Worm (Caenorhabditis elegans) whole organism, early embryonic: ENCODE data around the gene cup-5.

Experiments
- B0310.2 ChIP-seq: sonication (generic microtip); optimal IDR thresholded peaks from 2 replicates; lab custom pipeline; 2016; ENCODE audit warnings: mild to moderate bottlenecking, missing genetic modification characterization, missing compliant biosample characterization
- aly-1 ChIP-seq: sonication (generic microtip); optimal IDR thresholded peaks from 2 replicates; lab custom pipeline; 2016; ENCODE audit warnings: missing genetic modification characterization, missing compliant biosample characterization
- ama-1 ChIP-seq: fragments of 150-350 bp; optimal IDR thresholded peaks from 2 replicates; lab custom pipeline; 2014
- ceh-13 ChIP-seq: fragments of 200-800 bp; sonication (Bioruptor generic); optimal IDR thresholded peaks from 2 replicates; lab custom pipeline; 2018; ENCODE audit warnings: mild to moderate bottlenecking, missing genetic modification characterization, missing compliant biosample characterization
- ceh-36 ChIP-seq: sonication (generic microtip); optimal IDR thresholded peaks from 2 replicates; lab custom pipeline; 2016; ENCODE audit warnings: missing genetic modification characterization, inconsistent platforms, missing compliant biosample characterization
- ets-7 ChIP-seq: sonication (generic microtip); optimal IDR thresholded peaks from 2 replicates; lab custom pipeline; 2016; ENCODE audit warnings: missing genotype, missing genetic modification characterization, missing compliant biosample characterization
- flt-1 ChIP-seq: fragments of 200-800 bp; sonication (Bioruptor generic); IDR thresholded peaks from 2 replicates; pipeline ENCODE4 v1.3.6; 2022; ENCODE audit warnings: missing genetic modification characterization, missing compliant biosample characterization
- hmbx-1 ChIP-seq: sonication (generic microtip); optimal IDR thresholded peaks from 2 replicates; lab custom pipeline; 2016; ENCODE audit warnings: mild to moderate bottlenecking, missing genetic modification characterization, missing compliant biosample characterization
- hmg-4 ChIP-seq: fragments of 200-800 bp; sonication (Bioruptor generic); optimal IDR thresholded peaks from 2 replicates; lab custom pipeline; 2018; ENCODE audit warnings: mild to moderate bottlenecking, missing genetic modification characterization, missing compliant biosample characterization
- hnd-1 ChIP-seq: sonication (generic microtip); optimal IDR thresholded peaks from 2 replicates; lab custom pipeline; 2016; ENCODE audit warnings: missing genetic modification characterization, missing compliant biosample characterization
- pes-1 ChIP-seq: fragments of 200-800 bp; sonication (Bioruptor generic); IDR thresholded peaks from 2 replicates; pipeline ENCODE4 v1.3.6; 2022; ENCODE audit warnings: missing genetic modification reagents, missing genetic modification characterization, missing compliant biosample characterization
- sea-1 ChIP-seq: fragments of 200-800 bp; sonication (Bioruptor generic); conservative IDR thresholded peaks from 2 replicates; pipeline ENCODE4 v1.3.6; 2022; ENCODE audit warnings: missing genetic modification characterization, missing compliant biosample characterization
- tbx-11 ChIP-seq: fragments of 200-800 bp; sonication (Bioruptor generic); IDR thresholded peaks from 2 replicates; pipeline ENCODE4 v1.3.6; 2022; ENCODE audit warnings: missing genetic modification characterization, missing compliant biosample characterization
- tra-4 ChIP-seq: sonication (generic microtip); optimal IDR thresholded peaks from 2 replicates; lab custom pipeline; 2017; ENCODE audit warnings: missing genetic modification characterization, missing compliant biosample characterization

- TF ChIP-seq ama-1 (lab: Kevin White, UChicago) (no peak), flt-1 (GFP tag; lab: Robert Waterston, UW) (no peak), ceh-36 (tag; lab: Kevin White, UChicago) (no peak), aly-1 (tag; lab: Kevin White, UChicago) (peak; percentile 10), hnd-1 (no peak), tra-4 (tag; lab: Kevin White, UChicago) (no peak), B0310.2 (no peak), pes-1 (no peak), ceh-13 (GFP tag; lab: Kevin White, UChicago) (no peak), sea-1 (GFP tag; lab: Robert Waterston, UW) (no peak), ets-7 (tag; lab: Kevin White, UChicago) (no peak), hmg-4 (GFP tag; lab: Kevin White, UChicago) (peak; percentile 74), hmbx-1 (no peak), tbx-11 (no peak)
These were observed 13.8 kb upstream of the cup-5 start, which contains the start of gene R13A5.7 for ce11 chrIII:7570083-7570695.
